Fruit fly (Drosophila melanogaster) whole organism, wandering third instar larva: ENCODE measurements around the gene can.

Experiments
- CG32264 ChIP-seq: fragments of 200-800 bp; sonication (Bioruptor generic); optimal IDR thresholded peaks from 2 replicates; lab custom pipeline; 2016; ENCODE audit warnings: missing biosample characterization, missing genetic modification characterization
- Dfd ChIP-seq: fragments of >200 bp; optimal IDR thresholded peaks from 2 replicates; lab custom pipeline; 2017; ENCODE audit warnings: missing biosample characterization, missing genetic modification characterization
- HLH106 ChIP-seq: fragments of 200-800 bp; optimal IDR thresholded peaks from 3 replicates; lab custom pipeline; 2019; ENCODE audit warnings: missing biosample characterization, mild to moderate bottlenecking, missing genetic modification characterization, moderate library complexity
- OdsH ChIP-seq: fragments of 200-800 bp; sonication (Bioruptor generic); optimal IDR thresholded peaks from 2 replicates; lab custom pipeline; 2016; ENCODE audit warnings: missing biosample characterization, mild to moderate bottlenecking, missing genetic modification characterization
- brk ChIP-seq: fragments of 200-800 bp; sonication (Bioruptor generic); optimal IDR thresholded peaks from 2 replicates; lab custom pipeline; 2016; ENCODE audit warnings: missing biosample characterization, mild to moderate bottlenecking, missing genetic modification characterization
- h ChIP-seq: fragments of 200-800 bp; sonication (Bioruptor generic); optimal IDR thresholded peaks from 3 replicates; lab custom pipeline; 2016; ENCODE audit warnings: missing biosample characterization, mild to moderate bottlenecking, missing genetic modification characterization
- lola ChIP-seq: fragments of >200 bp; optimal IDR thresholded peaks from 2 replicates; lab custom pipeline; 2017; ENCODE audit warnings: missing biosample characterization, missing genetic modification characterization
- psq ChIP-seq: fragments of 200-800 bp; sonication (Bioruptor generic); optimal IDR thresholded peaks from 3 replicates; lab custom pipeline; 2017; ENCODE audit warnings: missing biosample characterization, mild to moderate bottlenecking, missing genetic modification characterization, moderate library complexity
- tai ChIP-seq: sonication (Bioruptor generic); optimal IDR thresholded peaks from 2 replicates; lab custom pipeline; 2016; ENCODE audit warnings: missing biosample characterization, missing genetic modification characterization
- usp ChIP-seq: fragments of >200 bp; optimal IDR thresholded peaks from 2 replicates; lab custom pipeline; 2017; ENCODE audit warnings: missing biosample characterization, missing genetic modification characterization

- TF ChIP-seq tai (no peak), brk (no peak), OdsH (GFP tag; lab: Kevin White, UChicago) (no peak), HLH106 (no peak), lola (no peak), h (GFP tag; lab: Kevin White, UChicago) (no peak), Dfd (no peak), CG32264 (GFP tag; lab: Kevin White, UChicago) (no peak), usp (GFP tag; lab: Kevin White, UChicago) (no peak), psq (GFP tag; lab: Kevin White, UChicago) (no peak)
Measured at dm6 chr3L:10249836-10250235, 17.1 kb downstream of the can start.
